Fruit fly (Drosophila melanogaster) whole organism, embryonic: Measurements from ENCODE around the gene IntS2.

Experiments
- Asciz ChIP-seq: fragments of 200-800 bp; sonication (Bioruptor generic); optimal IDR thresholded peaks from 2 replicates; lab custom pipeline; 2017; ENCODE audit warnings: missing biosample characterization, mild to moderate bottlenecking, missing genetic modification characterization, missing genetic modification reagents
- B-H2 ChIP-seq: fragments of 200-800 bp; sonication (Bioruptor generic); optimal IDR thresholded peaks from 2 replicates; lab custom pipeline; 2018; ENCODE audit warnings: missing biosample characterization, mild to moderate bottlenecking, missing genetic modification characterization
- Bdp1 ChIP-seq: fragments of 200-800 bp; sonication (Bioruptor generic); optimal IDR thresholded peaks from 3 replicates; lab custom pipeline; 2016; ENCODE audit warnings: missing biosample characterization, missing genetic modification characterization
- CG10147 ChIP-seq: fragments of 200-800 bp; sonication (Bioruptor generic); optimal IDR thresholded peaks from 2 replicates; lab custom pipeline; 2019; ENCODE audit warnings: missing biosample characterization, mild to moderate bottlenecking, missing genetic modification characterization, moderate library complexity
- CG10267 ChIP-seq: fragments of 200-800 bp; sonication (Bioruptor generic); optimal IDR thresholded peaks from 2 replicates; lab custom pipeline; 2018; ENCODE audit warnings: missing biosample characterization, mild to moderate bottlenecking, missing genetic modification characterization, moderate library complexity
- CG10979 ChIP-seq: fragments of 200-800 bp; sonication (Bioruptor generic); optimal IDR thresholded peaks from 2 replicates; lab custom pipeline; 2018; ENCODE audit warnings: missing biosample characterization, mild to moderate bottlenecking, missing genetic modification characterization, moderate library complexity
- CG11695 ChIP-seq: fragments of 200-800 bp; sonication (Bioruptor generic); IDR thresholded peaks from 3 replicates; pipeline ENCODE4 v1.3.6; 2022; ENCODE audit warnings: missing biosample characterization, missing genetic modification characterization
- CG12299 ChIP-seq: fragments of 200-800 bp; sonication (Bioruptor generic); optimal IDR thresholded peaks from 2 replicates; lab custom pipeline; 2018; ENCODE audit warnings: missing biosample characterization, mild to moderate bottlenecking, missing genetic modification characterization
- CG1233 ChIP-seq: fragments of 200-800 bp; sonication (Bioruptor generic); optimal IDR thresholded peaks from 4 replicates; lab custom pipeline; 2018; ENCODE audit warnings: missing biosample characterization, mild to moderate bottlenecking, missing genetic modification characterization
- CG13287 ChIP-seq: fragments of 200-800 bp; sonication (Bioruptor generic); IDR thresholded peaks from 2 replicates; pipeline ENCODE4 v1.3.6; 2022; ENCODE audit warnings: missing biosample characterization, missing genetic modification characterization; ENCODE audit not compliant: partially characterized antibody
- CG32532 ChIP-seq: fragments of 200-800 bp; sonication (Bioruptor generic); IDR thresholded peaks from 2 replicates; pipeline ENCODE4 v1.3.6; 2022; ENCODE audit warnings: missing biosample characterization, missing genetic modification characterization
- CG43689 ChIP-seq: fragments of 200-800 bp; sonication (Bioruptor generic); IDR thresholded peaks from 2 replicates; pipeline ENCODE4 v1.3.6; 2022; ENCODE audit warnings: missing biosample characterization, missing genetic modification characterization
- CG4404 ChIP-seq: fragments of 200-800 bp; sonication (Bioruptor generic); IDR thresholded peaks from 2 replicates; pipeline ENCODE4 v1.3.6; 2022; ENCODE audit warnings: missing biosample characterization, missing genetic modification characterization
- CG4730 ChIP-seq: fragments of 200-800 bp; sonication (Bioruptor generic); IDR thresholded peaks from 2 replicates; pipeline ENCODE4 v1.3.6; 2022; ENCODE audit warnings: missing biosample characterization, missing genetic modification characterization
- CG4854 ChIP-seq: fragments of 200-800 bp; sonication (Bioruptor generic); optimal IDR thresholded peaks from 2 replicates; lab custom pipeline; 2016; ENCODE audit warnings: missing biosample characterization, missing genetic modification characterization, inconsistent platforms
- CG7745 ChIP-seq: fragments of 200-800 bp; sonication (Bioruptor generic); optimal IDR thresholded peaks from 2 replicates; lab custom pipeline; 2018; ENCODE audit warnings: missing biosample characterization, mild to moderate bottlenecking, missing genetic modification characterization, moderate library complexity
- CG7839 ChIP-seq: fragments of 200-800 bp; sonication (Bioruptor generic); optimal IDR thresholded peaks from 3 replicates; lab custom pipeline; 2018; ENCODE audit warnings: missing biosample characterization, mild to moderate bottlenecking, missing genetic modification characterization, moderate library complexity
- CG8290 ChIP-seq, 3 experiments: fragments of 200-800 bp; sonication (Bioruptor generic); optimal IDR thresholded peaks; 2 replicates each; lab custom pipeline; 2016 to 2019; ENCODE audit warnings: missing biosample characterization in 3 of 3, missing genetic modification characterization in 3 of 3, mild to moderate bottlenecking in 2 of 3, moderate library complexity in 1 of 3
- CG8388 ChIP-seq: fragments of 200-800 bp; sonication (Bioruptor generic); optimal IDR thresholded peaks from 2 replicates; lab custom pipeline; 2019; ENCODE audit warnings: missing biosample characterization, mild to moderate bottlenecking, missing genetic modification characterization, moderate library complexity
- CG8765 ChIP-seq: fragments of 200-800 bp; sonication (Bioruptor generic); IDR thresholded peaks from 2 replicates; pipeline ENCODE4 v1.3.6; 2022; ENCODE audit warnings: missing biosample characterization, missing genetic modification characterization
- CG9817 ChIP-seq: fragments of 200-800 bp; sonication (Bioruptor generic); optimal IDR thresholded peaks from 2 replicates; lab custom pipeline; 2018; ENCODE audit warnings: missing biosample characterization, mild to moderate bottlenecking, missing genetic modification characterization, moderate library complexity
- CTCF ChIP-seq: fragments of 200-800 bp; sonication (Bioruptor generic); optimal IDR thresholded peaks from 2 replicates; lab custom pipeline; 2017; ENCODE audit warnings: missing biosample characterization, mild to moderate bottlenecking, missing genetic modification characterization, moderate library complexity
- Med ChIP-seq: fragments of 200-800 bp; sonication (Bioruptor generic); peaks from one replicate; lab custom pipeline; 2016; ENCODE audit warnings: missing biosample characterization, missing genetic modification characterization, mild to moderate bottlenecking, inconsistent platforms, moderate library complexity
- Meics ChIP-seq: fragments of 200-800 bp; sonication (Bioruptor generic); optimal IDR thresholded peaks from 2 replicates; lab custom pipeline; 2017; ENCODE audit warnings: missing biosample characterization, mild to moderate bottlenecking, missing genetic modification characterization
- NK7.1 ChIP-seq: fragments of 200-800 bp; sonication (Bioruptor generic); optimal IDR thresholded peaks from 3 replicates; lab custom pipeline; 2016; ENCODE audit warnings: missing biosample characterization, missing genetic modification characterization
- NfI ChIP-seq: fragments of 200-800 bp; sonication (Bioruptor generic); optimal IDR thresholded peaks from 3 replicates; lab custom pipeline; 2018; ENCODE audit warnings: missing biosample characterization, mild to moderate bottlenecking, missing genetic modification characterization, moderate library complexity
- Optix ChIP-seq: fragments of 200-800 bp; sonication (Bioruptor generic); IDR thresholded peaks from 3 replicates; pipeline ENCODE4 v1.3.6; 2022; ENCODE audit warnings: missing biosample characterization, missing genetic modification characterization
- Ravus ChIP-seq: fragments of 200-800 bp; sonication (Bioruptor generic); IDR thresholded peaks from 2 replicates; pipeline ENCODE4 v1.3.6; 2022; ENCODE audit warnings: missing biosample characterization, missing genetic modification characterization
- Rx ChIP-seq: fragments of 200-800 bp; sonication (Bioruptor generic); IDR thresholded peaks from 2 replicates; pipeline ENCODE4 v1.3.6; 2022; ENCODE audit warnings: missing biosample characterization, missing genetic modification characterization
- Ssrp ChIP-seq: fragments of 200-800 bp; sonication (Bioruptor generic); optimal IDR thresholded peaks from 2 replicates; lab custom pipeline; 2018; ENCODE audit warnings: missing biosample characterization, mild to moderate bottlenecking, missing genetic modification characterization, moderate library complexity
- Vsx1 ChIP-seq: fragments of 200-800 bp; sonication (Bioruptor generic); optimal IDR thresholded peaks from 2 replicates; lab custom pipeline; 2017; ENCODE audit warnings: missing biosample characterization, mild to moderate bottlenecking, missing genetic modification characterization, missing genetic modification reagents
- al ChIP-seq: fragments of 200-800 bp; sonication (Bioruptor generic); IDR thresholded peaks from 2 replicates; pipeline ENCODE4 v1.3.6; 2022; ENCODE audit warnings: missing biosample characterization, missing genetic modification characterization
- amos ChIP-seq: fragments of 200-800 bp; sonication (Bioruptor generic); IDR thresholded peaks from 2 replicates; pipeline ENCODE4 v1.3.6; 2022; ENCODE audit warnings: missing biosample characterization, missing genetic modification characterization; ENCODE audit not compliant: partially characterized antibody
- ato ChIP-seq: fragments of 200-800 bp; sonication (Bioruptor generic); IDR thresholded peaks from 2 replicates; pipeline ENCODE4 v1.3.6; 2022; ENCODE audit warnings: missing biosample characterization, missing genetic modification characterization; ENCODE audit not compliant: partially characterized antibody
- bowl ChIP-seq: fragments of 200-800 bp; sonication (Bioruptor generic); IDR thresholded peaks from 2 replicates; pipeline ENCODE4 v1.3.6; 2022; ENCODE audit warnings: missing biosample characterization, missing genetic modification characterization
- cas ChIP-seq: fragments of 200-800 bp; sonication (Bioruptor generic); IDR thresholded peaks from 2 replicates; pipeline ENCODE4 v1.3.6; 2022; ENCODE audit warnings: missing biosample characterization, missing genetic modification characterization
- crc ChIP-seq: fragments of 200-800 bp; sonication (Bioruptor generic); optimal IDR thresholded peaks from 2 replicates; lab custom pipeline; 2016; ENCODE audit warnings: missing biosample characterization, missing genetic modification characterization
- eve ChIP-seq, 2 experiments: fragments of >200 bp; optimal IDR thresholded peaks; 2 replicates each; lab custom pipeline; 2017; ENCODE audit warnings: missing biosample characterization in 2 of 2, missing genetic modification characterization in 2 of 2
- grau ChIP-seq: fragments of 200-800 bp; optimal IDR thresholded peaks from 3 replicates; lab custom pipeline; 2019; ENCODE audit warnings: missing biosample characterization, mild to moderate bottlenecking, missing genetic modification characterization, moderate library complexity
- h ChIP-seq: fragments of >200 bp; optimal IDR thresholded peaks from 2 replicates; lab custom pipeline; 2017
- insv ChIP-seq, 2 experiments: fragments of 200-800 bp; sonication (Bioruptor generic); optimal IDR thresholded peaks; 3 replicates each; lab custom pipeline; 2016 to 2018; ENCODE audit warnings: missing biosample characterization in 2 of 2, missing genetic modification characterization in 2 of 2
- jumu ChIP-seq: fragments of 200-800 bp; sonication (Bioruptor generic); optimal IDR thresholded peaks from 3 replicates; lab custom pipeline; 2016; ENCODE audit warnings: missing biosample characterization, missing genetic modification characterization
- mirr ChIP-seq: fragments of 200-800 bp; sonication (Bioruptor generic); optimal IDR thresholded peaks from 3 replicates; lab custom pipeline; 2018; ENCODE audit warnings: missing biosample characterization, mild to moderate bottlenecking, missing genetic modification characterization
- onecut ChIP-seq: fragments of 200-800 bp; sonication (Bioruptor generic); IDR thresholded peaks from 2 replicates; pipeline ENCODE4 v1.3.6; 2022; ENCODE audit warnings: missing biosample characterization, missing genetic modification characterization
- pb ChIP-seq: fragments of 200-800 bp; sonication (Bioruptor generic); optimal IDR thresholded peaks from 3 replicates; lab custom pipeline; 2016; ENCODE audit warnings: missing biosample characterization, missing genetic modification characterization
- repo ChIP-seq: fragments of 200-800 bp; sonication (Bioruptor generic); optimal IDR thresholded peaks from 2 replicates; lab custom pipeline; 2016; ENCODE audit warnings: missing biosample characterization, missing genetic modification characterization
- ro ChIP-seq: fragments of 200-800 bp; sonication (Bioruptor generic); IDR thresholded peaks from 2 replicates; pipeline ENCODE4 v1.3.6; 2022; ENCODE audit warnings: missing biosample characterization, missing genetic modification characterization
- sd ChIP-seq: fragments of 200-800 bp; sonication (Bioruptor generic); optimal IDR thresholded peaks from 3 replicates; lab custom pipeline; 2018; ENCODE audit warnings: missing biosample characterization, mild to moderate bottlenecking, missing genetic modification characterization, moderate library complexity
- sens ChIP-seq: fragments of 200-800 bp; sonication (Bioruptor generic); peaks from one replicate; lab custom pipeline; 2016; ENCODE audit warnings: missing biosample characterization, missing genetic modification characterization
- tio ChIP-seq: fragments of 200-800 bp; sonication (Bioruptor generic); optimal IDR thresholded peaks from 2 replicates; lab custom pipeline; 2017; ENCODE audit warnings: missing biosample characterization, missing genetic modification characterization, inconsistent platforms
- trh ChIP-seq: fragments of 200-800 bp; sonication (Bioruptor generic); optimal IDR thresholded peaks from 2 replicates; lab custom pipeline; 2016; ENCODE audit warnings: missing biosample characterization, missing genetic modification characterization
- vfl ChIP-seq: fragments of 200-800 bp; sonication (Bioruptor generic); optimal IDR thresholded peaks from 2 replicates; lab custom pipeline; 2016; ENCODE audit warnings: missing biosample characterization, missing genetic modification characterization
- vvl ChIP-seq: fragments of 200-800 bp; sonication (Bioruptor generic); IDR thresholded peaks from 2 replicates; pipeline ENCODE4 v1.3.6; 2022; ENCODE audit warnings: missing biosample characterization, missing genetic modification characterization

IntS2 gene

dm6 chrX:17697703-17698145, 41.1 kb upstream of the IntS2 start (continued):
- TF ChIP-seq CG10979 (tag; lab: Kevin White, UChicago) (peak; percentile 97), CG4404 (GFP tag; lab: Robert Waterston, UW) (no peak), ato (GFP tag; lab: Robert Waterston, UW) (no peak), mirr (peak; percentile 8), CG4854 (no peak), repo (no peak), CG43689 (GFP tag; lab: Robert Waterston, UW) (no peak), B-H2 (GFP tag; lab: Kevin White, UChicago) (no peak), onecut (peak; percentile 54), CG7745 (tag; lab: Kevin White, UChicago) (no peak), CTCF (GFP tag; lab: Kevin White, UChicago) (peak; percentile 89), insv (GFP tag; optimal IDR thresholded peaks at IDR 0.05; lab: Kevin White, UChicago) (peak in 1 of 2 experiments; percentile 89), CG13287 (no peak), CG10267 (tag; lab: Kevin White, UChicago) (peak; percentile 55), CG8388 (GFP tag; lab: Kevin White, UChicago) (no peak), NK7.1 (GFP tag; lab: Kevin White, UChicago) (no peak), Vsx1 (GFP tag; lab: Kevin White, UChicago) (peak; percentile 70), CG4730 (GFP tag; lab: Robert Waterston, UW) (no peak), CG8765 (GFP tag; lab: Robert Waterston, UW) (no peak), jumu (no peak), eve (GFP tag; optimal IDR thresholded peaks at IDR 0.05; lab: Kevin White, UChicago) (no peak), sd (no peak)

DNA sequence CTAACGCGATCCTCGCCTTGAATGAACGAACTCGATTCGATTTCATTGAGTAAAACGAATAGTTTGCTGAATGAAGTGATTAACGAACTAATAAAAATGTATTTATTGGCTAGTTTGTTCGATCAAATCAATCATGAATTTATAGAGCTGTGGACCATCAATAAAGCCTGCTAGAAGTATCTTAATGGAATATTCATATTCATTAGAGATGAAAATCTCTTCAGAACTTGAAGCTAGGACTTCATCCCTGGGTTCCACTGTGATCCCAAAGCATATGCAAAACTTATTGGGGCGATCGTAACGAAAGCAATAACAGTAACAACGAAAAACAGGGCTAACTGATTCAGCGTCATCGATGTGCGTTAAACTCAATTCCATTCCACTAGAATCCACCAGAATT, 40.6 kb upstream of the IntS2 start:
- TF ChIP-seq pb, result no peak
- TF ChIP-seq NfI (GFP tag; lab: Kevin White, UChicago), result no peak
- no peak for TF ChIP-seq CG12299 (tag; lab: Kevin White, UChicago)
- peak; percentile 4 for TF ChIP-seq CG9817 (tag; lab: Kevin White, UChicago)
- no peak for TF ChIP-seq CG10147 (GFP tag; lab: Kevin White, UChicago)
- TF ChIP-seq Asciz (GFP tag; lab: Kevin White, UChicago), result no peak
- no peak for TF ChIP-seq CG11695 (GFP tag; lab: Robert Waterston, UW)
- TF ChIP-seq CG7839 (tag; lab: Kevin White, UChicago), result no peak
- TF ChIP-seq bowl (GFP tag; lab: Robert Waterston, UW), result no peak
- TF ChIP-seq vfl (GFP tag; lab: Kevin White, UChicago), result no peak
- TF ChIP-seq tio (GFP tag; lab: Kevin White, UChicago), result no peak
- TF ChIP-seq Med, result peak; percentile 19
- TF ChIP-seq amos (GFP tag; lab: Robert Waterston, UW), result no peak
- TF ChIP-seq ro, result no peak
- TF ChIP-seq Ravus, result no peak
- TF ChIP-seq trh (GFP tag; lab: Kevin White, UChicago), result no peak
- no peak for TF ChIP-seq jumu
- TF ChIP-seq sens, result peak; percentile 41
- no peak for TF ChIP-seq crc (GFP tag; lab: Kevin White, UChicago)
- no peak for TF ChIP-seq cas
- no peak for TF ChIP-seq h (lab: Kevin White, UChicago)
- TF ChIP-seq Optix, result no peak
- TF ChIP-seq Meics, result no peak
- no peak for TF ChIP-seq CG8290 (GFP tag; optimal IDR thresholded peaks at IDR 0.05; lab: Kevin White, UChicago)
- TF ChIP-seq CG8290 (tag; optimal IDR thresholded peaks at IDR 0.05; lab: Kevin White, UChicago), result no peak
- no peak for TF ChIP-seq CG1233 (GFP tag; lab: Kevin White, UChicago)
- no peak for TF ChIP-seq Ssrp (tag; lab: Kevin White, UChicago)
- peak; percentile 60 for TF ChIP-seq grau (tag; lab: Kevin White, UChicago)
- TF ChIP-seq Rx (GFP tag; lab: Robert Waterston, UW), result no peak
- 0 out of 2 replicates have a peak, but pooled peaks have one; percentile 19 for TF ChIP-seq CG32532 (GFP tag; lab: Robert Waterston, UW)
- no peak for TF ChIP-seq vvl (GFP tag; lab: Robert Waterston, UW)
- TF ChIP-seq al (GFP tag; lab: Robert Waterston, UW), result no peak
- TF ChIP-seq Bdp1 (GFP tag; lab: Kevin White, UChicago), result no peak
